Fruit fly (Drosophila melanogaster) whole organism, prepupa: ENCODE results near the gene CG1647.

ENCODE experiments used
- CG16779 ChIP-seq: fragments of 200-800 bp; sonication (Bioruptor generic); optimal IDR thresholded peaks from 3 replicates; lab custom pipeline; 2017; ENCODE audit warnings: missing biosample characterization, mild to moderate bottlenecking, missing genetic modification characterization
- CG34406 ChIP-seq: fragments of 200-800 bp; sonication (Bioruptor generic); optimal IDR thresholded peaks from 3 replicates; lab custom pipeline; 2016; ENCODE audit warnings: missing biosample characterization, missing genetic modification characterization
- CG4318 ChIP-seq: fragments of 200-800 bp; sonication (Bioruptor generic); optimal IDR thresholded peaks from 3 replicates; lab custom pipeline; 2017; ENCODE audit warnings: missing biosample characterization, mild to moderate bottlenecking, missing genetic modification characterization
- CG9139 ChIP-seq: fragments of 200-800 bp; sonication (Bioruptor generic); optimal IDR thresholded peaks from 3 replicates; lab custom pipeline; 2017; ENCODE audit warnings: missing biosample characterization, mild to moderate bottlenecking, missing genetic modification characterization
- Eip75B ChIP-seq: fragments of 200-800 bp; sonication (Bioruptor generic); optimal IDR thresholded peaks from 3 replicates; lab custom pipeline; 2016; ENCODE audit warnings: missing biosample characterization, missing genetic modification characterization
- Gug ChIP-seq: fragments of 200-800 bp; sonication (Bioruptor generic); IDR thresholded peaks from 2 replicates; pipeline ENCODE4 v1.3.6; 2022; ENCODE audit warnings: missing biosample characterization, missing genetic modification characterization
- Hr38 ChIP-seq: sonication (Bioruptor generic); optimal IDR thresholded peaks from 2 replicates; lab custom pipeline; 2016; ENCODE audit warnings: missing biosample characterization, missing genetic modification characterization
- dac ChIP-seq: fragments of 200-800 bp; sonication (Bioruptor generic); optimal IDR thresholded peaks from 2 replicates; lab custom pipeline; 2017; ENCODE audit warnings: missing biosample characterization, mild to moderate bottlenecking, missing genetic modification characterization
- lz ChIP-seq: fragments of 200-800 bp; sonication (Bioruptor generic); optimal IDR thresholded peaks from 3 replicates; lab custom pipeline; 2016; ENCODE audit warnings: missing biosample characterization, missing genetic modification characterization
- ss ChIP-seq, 2 experiments: fragments of 200-800 bp; sonication (Bioruptor generic); optimal IDR thresholded peaks; 2 replicates in 1 of 2; 3 replicates in 1 of 2; lab custom pipeline; 2017 to 2018; ENCODE audit warnings: mild to moderate bottlenecking in 2 of 2, missing biosample characterization in 2 of 2, missing genetic modification characterization in 2 of 2, moderate library complexity in 1 of 2
- topi ChIP-seq: fragments of 200-800 bp; sonication (Bioruptor generic); optimal IDR thresholded peaks from 3 replicates; lab custom pipeline; 2016; ENCODE audit warnings: missing biosample characterization, missing genetic modification characterization
- vri ChIP-seq: fragments of 200-800 bp; sonication (Bioruptor generic); optimal IDR thresholded peaks from 3 replicates; lab custom pipeline; 2016; ENCODE audit warnings: missing biosample characterization, mild to moderate bottlenecking, missing genetic modification characterization

- TF ChIP-seq lz (GFP tag; lab: Kevin White, UChicago), result no peak
- TF ChIP-seq Gug (GFP tag; lab: Robert Waterston, UW), result no peak
- no peak for TF ChIP-seq dac
- TF ChIP-seq ss (GFP tag; optimal IDR thresholded peaks at IDR 0.05; lab: Kevin White, UChicago), result no peak
- TF ChIP-seq CG16779 (tag; lab: Kevin White, UChicago), result no peak
- no peak for TF ChIP-seq topi (GFP tag; lab: Kevin White, UChicago)
- no peak for TF ChIP-seq Eip75B (GFP tag; lab: Kevin White, UChicago)
- no peak for TF ChIP-seq CG34406
- TF ChIP-seq CG4318 (GFP tag; lab: Kevin White, UChicago), result no peak
- TF ChIP-seq vri, result no peak
- TF ChIP-seq Hr38 (GFP tag; lab: Kevin White, UChicago), result no peak
- no peak for TF ChIP-seq CG9139 (GFP tag; lab: Kevin White, UChicago)
Measured at dm6 chr3R:28856829-28857228, 36.8 kb downstream of the CG1647 start.
